Worm (Caenorhabditis elegans): ENCODE measurements around the gene C04G6.4.

DNA sequence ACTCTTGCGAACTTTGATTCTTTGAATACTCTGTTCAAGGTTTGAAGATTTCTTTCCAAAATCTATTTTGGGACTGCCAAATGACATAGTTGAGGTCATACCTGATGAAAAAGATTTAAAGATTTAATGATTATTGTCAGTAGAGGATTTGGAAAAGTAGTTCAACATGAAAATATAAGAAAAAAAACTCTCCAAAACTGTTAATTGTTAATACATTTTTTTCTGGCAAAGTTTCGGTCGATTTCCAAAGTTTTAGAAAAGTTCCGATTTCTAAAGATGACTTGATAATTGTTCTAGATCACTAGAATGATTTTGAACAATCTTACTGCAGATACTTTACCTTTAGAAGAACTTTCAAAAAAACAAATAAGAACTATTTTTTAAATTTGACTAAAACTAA is 12.0 kb downstream of the C04G6.4 start, which contains the start of gene C27A2.7:
- TF ChIP-seq sdz-12 (GFP tag; optimal IDR thresholded peaks at IDR 0.05), result no peak
- no peak for TF ChIP-seq tag-97 (GFP tag; IDR thresholded peaks at IDR 0.05)
- no peak for TF ChIP-seq T20F7.1 (GFP tag; optimal IDR thresholded peaks at IDR 0.05)
